Fruit fly (Drosophila melanogaster) whole organism, embryonic: ENCODE results near the gene CG7781.
A peak's percentile ranks its signal among the peaks of the same experiment; 100 is the strongest.

Source experiments
- B-H1 ChIP-seq: fragments of 200-800 bp; sonication (Bioruptor generic); IDR thresholded peaks from 3 replicates; pipeline ENCODE4 v1.3.6; 2022; ENCODE audit warnings: missing biosample characterization, missing genetic modification characterization
- CG10147 ChIP-seq: fragments of 200-800 bp; sonication (Bioruptor generic); optimal IDR thresholded peaks from 2 replicates; lab custom pipeline; 2019; ENCODE audit warnings: missing biosample characterization, mild to moderate bottlenecking, missing genetic modification characterization, moderate library complexity
- CG12155 ChIP-seq: fragments of 200-800 bp; sonication (Bioruptor generic); optimal IDR thresholded peaks from 3 replicates; lab custom pipeline; 2016; ENCODE audit warnings: missing biosample characterization, missing genetic modification characterization
- CG12744 ChIP-seq: fragments of 200-800 bp; sonication (Bioruptor generic); optimal IDR thresholded peaks from 2 replicates; lab custom pipeline; 2016; ENCODE audit warnings: missing biosample characterization, missing genetic modification characterization
- CG13624 ChIP-seq: fragments of 200-800 bp; sonication (Bioruptor generic); optimal IDR thresholded peaks from 2 replicates; lab custom pipeline; 2016; ENCODE audit warnings: missing biosample characterization, missing genetic modification characterization
- CG14050 ChIP-seq: fragments of 200-800 bp; sonication (Bioruptor generic); IDR thresholded peaks from 3 replicates; pipeline ENCODE4 v1.3.6; 2022; ENCODE audit warnings: missing biosample characterization, missing genetic modification characterization
- CG15479 ChIP-seq: fragments of 200-800 bp; sonication (Bioruptor generic); optimal IDR thresholded peaks from 3 replicates; lab custom pipeline; 2019; ENCODE audit warnings: missing biosample characterization, mild to moderate bottlenecking, missing genetic modification characterization, moderate library complexity
- CG16813 ChIP-seq: fragments of 200-800 bp; sonication (Bioruptor generic); IDR thresholded peaks from 3 replicates; pipeline ENCODE4 v1.3.6; 2022; ENCODE audit warnings: missing biosample characterization, missing genetic modification characterization; ENCODE audit not compliant: partially characterized antibody
- CG17829 ChIP-seq: fragments of 200-800 bp; optimal IDR thresholded peaks from 2 replicates; lab custom pipeline; 2019; ENCODE audit warnings: missing biosample characterization, mild to moderate bottlenecking, missing genetic modification characterization, moderate library complexity
- CG1792 ChIP-seq: fragments of 200-800 bp; sonication (Bioruptor generic); optimal IDR thresholded peaks from 2 replicates; lab custom pipeline; 2016; ENCODE audit warnings: missing biosample characterization, missing genetic modification characterization
- CG18619 ChIP-seq: fragments of 200-800 bp; sonication (Bioruptor generic); optimal IDR thresholded peaks from 3 replicates; lab custom pipeline; 2017; ENCODE audit warnings: missing biosample characterization, mild to moderate bottlenecking, missing genetic modification characterization
- CG2199 ChIP-seq: fragments of 200-800 bp; sonication (Bioruptor generic); IDR thresholded peaks from 3 replicates; pipeline ENCODE4 v1.3.6; 2022; ENCODE audit warnings: missing biosample characterization, missing genetic modification characterization
- CG32532 ChIP-seq: fragments of 200-800 bp; sonication (Bioruptor generic); IDR thresholded peaks from 2 replicates; pipeline ENCODE4 v1.3.6; 2022; ENCODE audit warnings: missing biosample characterization, missing genetic modification characterization
- CG34422 ChIP-seq: fragments of 200-800 bp; sonication (Bioruptor generic); IDR thresholded peaks from 3 replicates; pipeline ENCODE4 v1.3.6; 2022; ENCODE audit warnings: missing biosample characterization, missing genetic modification characterization
- CG3995 ChIP-seq: fragments of 200-800 bp; sonication (Bioruptor generic); optimal IDR thresholded peaks from 3 replicates; lab custom pipeline; 2016; ENCODE audit warnings: missing biosample characterization, missing genetic modification characterization
- CG4730 ChIP-seq: fragments of 200-800 bp; sonication (Bioruptor generic); IDR thresholded peaks from 2 replicates; pipeline ENCODE4 v1.3.6; 2022; ENCODE audit warnings: missing biosample characterization, missing genetic modification characterization
- CG6272 ChIP-seq: fragments of 200-800 bp; sonication (Bioruptor generic); IDR thresholded peaks from 2 replicates; pipeline ENCODE4 v1.3.6; 2022; ENCODE audit warnings: missing biosample characterization, missing genetic modification characterization
- CG9215 ChIP-seq: fragments of 200-800 bp; sonication (Bioruptor generic); IDR thresholded peaks from 2 replicates; pipeline ENCODE4 v1.3.6; 2022; ENCODE audit warnings: missing biosample characterization, missing genetic modification characterization
- CG9609 ChIP-seq: fragments of 200-800 bp; sonication (Bioruptor generic); optimal IDR thresholded peaks from 3 replicates; lab custom pipeline; 2016; ENCODE audit warnings: missing biosample characterization, missing genetic modification characterization
- CTCF ChIP-seq: fragments of 200-800 bp; sonication (Bioruptor generic); optimal IDR thresholded peaks from 2 replicates; lab custom pipeline; 2017; ENCODE audit warnings: missing biosample characterization, mild to moderate bottlenecking, missing genetic modification characterization, moderate library complexity
- Deaf1 ChIP-seq: fragments of 200-800 bp; optimal IDR thresholded peaks from 3 replicates; lab custom pipeline; 2019; ENCODE audit warnings: missing biosample characterization, mild to moderate bottlenecking, missing genetic modification characterization, moderate library complexity
- Doc3 ChIP-seq: fragments of 200-800 bp; sonication (Bioruptor generic); IDR thresholded peaks from 3 replicates; pipeline ENCODE4 v1.3.6; 2022; ENCODE audit warnings: missing biosample characterization, missing genetic modification characterization; ENCODE audit not compliant: partially characterized antibody
- E2f2 ChIP-seq: fragments of 200-800 bp; sonication (Bioruptor generic); IDR thresholded peaks from 2 replicates; pipeline ENCODE4 v1.3.6; 2022; ENCODE audit warnings: missing biosample characterization, missing genetic modification characterization
- Gsc ChIP-seq: fragments of 200-800 bp; sonication (Bioruptor generic); IDR thresholded peaks from 2 replicates; pipeline ENCODE4 v1.3.6; 2022; ENCODE audit warnings: missing biosample characterization, missing genetic modification characterization
- Hr3 ChIP-seq: fragments of 200-800 bp; sonication (Bioruptor generic); optimal IDR thresholded peaks from 3 replicates; lab custom pipeline; 2016; ENCODE audit warnings: missing biosample characterization, missing genetic modification characterization
- Hr78 ChIP-seq, 2 experiments: fragments of 200-800 bp in 1 of 2; fragments of >200 bp in 1 of 2; sonication (Bioruptor generic) in 1 of 2; optimal IDR thresholded peaks; 2 replicates each; lab custom pipeline; 2017 to 2019; ENCODE audit warnings: missing biosample characterization in 2 of 2, missing genetic modification characterization in 2 of 2, mild to moderate bottlenecking in 1 of 2, moderate library complexity in 1 of 2
- Lhr ChIP-seq: fragments of 200-800 bp; sonication (Bioruptor generic); optimal IDR thresholded peaks from 3 replicates; lab custom pipeline; 2017; ENCODE audit warnings: mild to moderate bottlenecking, missing biosample characterization, missing genetic modification reagents, missing genetic modification characterization
- MBD-R2 ChIP-seq: fragments of 200-800 bp; sonication (Bioruptor generic); IDR thresholded peaks from 2 replicates; pipeline ENCODE4 v1.3.6; 2022; ENCODE audit warnings: missing biosample characterization, missing genetic modification characterization
- MTF-1 ChIP-seq: fragments of 200-800 bp; sonication (Bioruptor generic); optimal IDR thresholded peaks from 2 replicates; lab custom pipeline; 2018; ENCODE audit warnings: missing biosample characterization, mild to moderate bottlenecking, missing genetic modification characterization, borderline replicate concordance
- Mrtf ChIP-seq: fragments of 200-800 bp; sonication (Bioruptor generic); IDR thresholded peaks from 3 replicates; pipeline ENCODE4 v1.3.6; 2022; ENCODE audit warnings: missing biosample characterization, missing genetic modification characterization
- Opbp ChIP-seq: fragments of 200-800 bp; sonication (Bioruptor generic); IDR thresholded peaks from 3 replicates; pipeline ENCODE4 v1.3.6; 2022; ENCODE audit warnings: missing biosample characterization, missing genetic modification characterization; ENCODE audit not compliant: partially characterized antibody
- PHDP ChIP-seq: fragments of 200-800 bp; sonication (Bioruptor generic); optimal IDR thresholded peaks from 3 replicates; lab custom pipeline; 2018; ENCODE audit warnings: missing biosample characterization, mild to moderate bottlenecking, missing genetic modification characterization, moderate library complexity
- Sox100B ChIP-seq: fragments of 200-800 bp; sonication (Bioruptor generic); optimal IDR thresholded peaks from 3 replicates; lab custom pipeline; 2018; ENCODE audit warnings: missing biosample characterization, mild to moderate bottlenecking, missing genetic modification characterization
- TFAM ChIP-seq: fragments of 200-800 bp; sonication (Bioruptor generic); optimal IDR thresholded peaks from 2 replicates; lab custom pipeline; 2017; ENCODE audit warnings: missing biosample characterization, missing genetic modification characterization, inconsistent platforms
- Xrp1 ChIP-seq: fragments of 200-800 bp; sonication (Bioruptor generic); IDR thresholded peaks from 2 replicates; pipeline ENCODE4 v1.3.6; 2022; ENCODE audit warnings: missing biosample characterization, missing genetic modification characterization
- amos ChIP-seq: fragments of 200-800 bp; sonication (Bioruptor generic); IDR thresholded peaks from 2 replicates; pipeline ENCODE4 v1.3.6; 2022; ENCODE audit warnings: missing biosample characterization, missing genetic modification characterization; ENCODE audit not compliant: partially characterized antibody
- cato ChIP-seq: fragments of 200-800 bp; sonication (Bioruptor generic); optimal IDR thresholded peaks from 2 replicates; lab custom pipeline; 2016; ENCODE audit warnings: missing biosample characterization, missing genetic modification characterization, borderline replicate concordance
- dimm ChIP-seq: fragments of 200-800 bp; sonication (Bioruptor generic); IDR thresholded peaks from 2 replicates; pipeline ENCODE4 v1.3.6; 2022; ENCODE audit warnings: missing biosample characterization, missing genetic modification characterization
- grn ChIP-seq: fragments of 200-800 bp; sonication (Bioruptor generic); optimal IDR thresholded peaks from 3 replicates; lab custom pipeline; 2017; ENCODE audit warnings: missing biosample characterization, missing genetic modification characterization
- gt ChIP-seq: fragments of 200-800 bp; sonication (Bioruptor generic); IDR thresholded peaks from 2 replicates; pipeline ENCODE4 v1.3.6; 2022; ENCODE audit warnings: missing biosample characterization, missing genetic modification characterization
- hkb ChIP-seq, 2 experiments: fragments of 200-800 bp in 1 of 2; fragments of >200 bp in 1 of 2; sonication (Bioruptor generic) in 1 of 2; IDR thresholded peaks in 1 of 2; optimal IDR thresholded peaks in 1 of 2; 2 replicates each; pipeline versions ENCODE4 v1.3.6 to Lab custom; 2017 to 2022; ENCODE audit warnings: missing biosample characterization in 1 of 2, missing genetic modification characterization in 1 of 2
- lilli ChIP-seq: fragments of 200-800 bp; sonication (Bioruptor generic); optimal IDR thresholded peaks from 3 replicates; lab custom pipeline; 2016; ENCODE audit warnings: missing biosample characterization, missing genetic modification characterization
- nerfin-1 ChIP-seq: fragments of 200-800 bp; sonication (Bioruptor generic); optimal IDR thresholded peaks from 3 replicates; lab custom pipeline; 2019; ENCODE audit warnings: missing biosample characterization, mild to moderate bottlenecking, missing genetic modification characterization, moderate library complexity
- nom ChIP-seq: fragments of 200-800 bp; sonication (Bioruptor generic); optimal IDR thresholded peaks from 2 replicates; lab custom pipeline; 2017; ENCODE audit warnings: missing biosample characterization, missing genetic modification characterization, mild to moderate bottlenecking, moderate library complexity, missing genetic modification reagents
- oc ChIP-seq: fragments of 200-800 bp; sonication (Bioruptor generic); optimal IDR thresholded peaks from 2 replicates; lab custom pipeline; 2018; ENCODE audit warnings: missing biosample characterization, mild to moderate bottlenecking, missing genetic modification characterization, moderate library complexity
- pan ChIP-seq, 4 experiments: fragments of >200 bp in 3 of 4; fragments of 200-800 bp in 1 of 4; sonication (Bioruptor generic) in 1 of 4; optimal IDR thresholded peaks in 3 of 4; IDR thresholded peaks in 1 of 4; 2 replicates each; pipeline versions ENCODE4 v1.3.6 to Lab custom; 2017 to 2022; ENCODE audit warnings: missing biosample characterization in 2 of 4, missing genetic modification characterization in 2 of 4, mixed read lengths in 1 of 4
- ranshi ChIP-seq: fragments of 200-800 bp; sonication (Bioruptor generic); IDR thresholded peaks from 2 replicates; pipeline ENCODE4 v1.3.6; 2022; ENCODE audit warnings: missing biosample characterization, missing genetic modification characterization
- sd ChIP-seq: fragments of 200-800 bp; sonication (Bioruptor generic); optimal IDR thresholded peaks from 3 replicates; lab custom pipeline; 2018; ENCODE audit warnings: missing biosample characterization, mild to moderate bottlenecking, missing genetic modification characterization, moderate library complexity
- tio ChIP-seq: fragments of 200-800 bp; sonication (Bioruptor generic); optimal IDR thresholded peaks from 2 replicates; lab custom pipeline; 2017; ENCODE audit warnings: missing biosample characterization, missing genetic modification characterization, inconsistent platforms

The CG7781 gene

DNA sequence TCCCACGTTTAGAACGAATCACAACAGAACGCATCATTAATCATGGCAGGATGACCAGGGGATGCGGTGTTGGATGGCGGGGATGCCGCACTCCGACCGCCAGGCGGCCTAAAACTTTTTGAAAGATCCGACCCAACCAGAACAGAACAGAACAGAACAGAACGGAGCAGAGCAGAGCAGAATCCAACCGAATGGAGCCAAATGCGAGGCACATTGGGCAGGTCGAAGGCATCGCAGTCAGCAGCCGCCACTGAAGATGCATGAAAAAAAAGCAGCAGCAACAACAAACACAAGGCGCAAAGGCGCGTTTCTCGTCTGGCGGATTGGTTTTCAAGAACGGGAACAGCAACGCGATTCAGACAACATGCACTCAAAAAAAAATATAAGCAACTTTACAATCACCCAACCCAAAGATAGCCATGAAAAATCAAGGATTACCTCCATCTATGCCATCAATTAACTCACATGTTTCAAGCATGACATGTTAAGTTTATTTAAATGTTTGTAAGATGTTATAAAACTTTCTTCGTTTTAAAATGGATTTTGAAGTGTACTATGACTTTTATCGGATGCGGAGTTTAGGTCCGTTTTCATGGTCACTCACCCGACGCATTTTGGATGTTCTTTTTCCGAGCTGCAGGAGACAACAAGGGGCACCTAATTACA lies 45.7 kb downstream of the CG7781 start (continued):
- TF ChIP-seq CG9215 (GFP tag; lab: Robert Waterston, UW) = no peak
- TF ChIP-seq CG16813 (GFP tag; lab: Robert Waterston, UW) = no peak
- peak in 1 of 2 experiments; percentile 0 for TF ChIP-seq Hr78 (GFP tag; optimal IDR thresholded peaks at IDR 0.05; lab: Kevin White, UChicago)
- peak; percentile 10 for TF ChIP-seq cato
- peak; percentile 89 for TF ChIP-seq Xrp1 (GFP tag; lab: Robert Waterston, UW)
- no peak for TF ChIP-seq CG14050
- TF ChIP-seq MTF-1 (GFP tag; lab: Kevin White, UChicago) = peak; percentile 48
- no peak for TF ChIP-seq hkb (optimal IDR thresholded peaks at IDR 0.05; lab: Kevin White, UChicago)
- peak; percentile 59; the same call in 1 of the 2 replicates for TF ChIP-seq hkb (GFP tag; IDR thresholded peaks at IDR 0.05; lab: Robert Waterston, UW)
- no peak for TF ChIP-seq MBD-R2
- peak; percentile 49 for TF ChIP-seq Sox100B
- TF ChIP-seq CG9609 (GFP tag; lab: Kevin White, UChicago) = peak; percentile 49
- no peak for TF ChIP-seq Gsc (GFP tag; lab: Robert Waterston, UW)
- peak; percentile 46 for TF ChIP-seq PHDP (tag; lab: Kevin White, UChicago)
- TF ChIP-seq CG32532 (GFP tag; lab: Robert Waterston, UW) = peak; percentile 7; the same call in 1 of the 2 replicates
- TF ChIP-seq B-H1 (GFP tag; lab: Robert Waterston, UW) = no peak
- TF ChIP-seq oc = peak; percentile 28
- TF ChIP-seq ranshi (GFP tag; lab: Robert Waterston, UW) = 0 out of 2 replicates have a peak, but pooled peaks have one; percentile 28
- peak; percentile 63 for TF ChIP-seq nom (GFP tag; lab: Kevin White, UChicago)
- TF ChIP-seq Mrtf = no peak
- peak; percentile 29 for TF ChIP-seq CG18619 (GFP tag; lab: Kevin White, UChicago)
- peak; percentile 55; the same call in 1 of the 2 replicates for TF ChIP-seq CG4730 (GFP tag; lab: Robert Waterston, UW)
- TF ChIP-seq CG1792 (GFP tag; lab: Kevin White, UChicago) = no peak
- TF ChIP-seq CG3995 (GFP tag; lab: Kevin White, UChicago) = no peak
- TF ChIP-seq E2f2 = no peak
- TF ChIP-seq TFAM (GFP tag; lab: Kevin White, UChicago) = no peak
- peak; percentile 39 for TF ChIP-seq Hr3 (GFP tag; lab: Kevin White, UChicago)
- no peak for TF ChIP-seq CTCF (GFP tag; lab: Kevin White, UChicago)
- peak; percentile 89 for TF ChIP-seq CG17829 (tag; lab: Kevin White, UChicago)
- TF ChIP-seq CG2199 (GFP tag; lab: Robert Waterston, UW) = peak; percentile 81; the same call in 2 of the 3 replicates
- TF ChIP-seq Deaf1 = no peak
- TF ChIP-seq nerfin-1 (tag; lab: Kevin White, UChicago) = peak; percentile 59
- TF ChIP-seq Doc3 (GFP tag; lab: Robert Waterston, UW) = no peak
- TF ChIP-seq amos (GFP tag; lab: Robert Waterston, UW) = no peak
- peak; percentile 61 for TF ChIP-seq tio
- peak; percentile 47 for TF ChIP-seq Lhr (GFP tag; lab: Kevin White, UChicago)
- no peak for TF ChIP-seq sd (tag; lab: Kevin White, UChicago)
- no peak for TF ChIP-seq CG15479 (GFP tag; lab: Kevin White, UChicago)
- TF ChIP-seq CG34422 (GFP tag; lab: Robert Waterston, UW) = no peak
- peak; percentile 23 for TF ChIP-seq grn (GFP tag; lab: Kevin White, UChicago)
- peak; percentile 44 for TF ChIP-seq CG6272
- no peak for TF ChIP-seq Opbp (GFP tag; lab: Robert Waterston, UW)
- TF ChIP-seq CG10147 (GFP tag; lab: Kevin White, UChicago) = no peak
- peak; percentile 48 for TF ChIP-seq CG12155 (GFP tag; lab: Kevin White, UChicago)
- TF ChIP-seq gt = no peak
- TF ChIP-seq CG13624 (GFP tag; lab: Kevin White, UChicago) = no peak
- TF ChIP-seq dimm (GFP tag; lab: Robert Waterston, UW) = no peak
- no peak for TF ChIP-seq pan (optimal IDR thresholded peaks at IDR 0.05; lab: Kevin White, UChicago)
- peak in 1 of 2 experiments; percentile 42 for TF ChIP-seq pan (GFP tag; optimal IDR thresholded peaks at IDR 0.05 in 1 of 2, IDR thresholded peaks at IDR 0.05 in 1 of 2)
- peak; percentile 54 for TF ChIP-seq lilli (GFP tag; lab: Kevin White, UChicago)
- TF ChIP-seq CG12744 (GFP tag; lab: Kevin White, UChicago) = no peak
